Worm (Caenorhabditis elegans) whole organism, L4 larva: ENCODE results near the gene imp-3.

Experiments
- Y48G9A.11 ChIP-seq: fragments of 200-800 bp; sonication (Bioruptor generic); IDR thresholded peaks from 2 replicates; pipeline ENCODE4 v1.3.6; 2022; ENCODE audit warnings: missing genetic modification reagents, missing genetic modification characterization, missing compliant biosample characterization
- ceh-28 ChIP-seq: fragments of 150-350 bp; optimal IDR thresholded peaks from 2 replicates; lab custom pipeline; 2014; ENCODE audit warnings: missing biosample characterization, missing genetic modification reagents, missing genetic modification characterization
- ceh-32 ChIP-seq: sonication (generic microtip); optimal IDR thresholded peaks from 2 replicates; lab custom pipeline; 2016; ENCODE audit warnings: mild to moderate bottlenecking, missing genetic modification characterization, missing compliant biosample characterization; ENCODE audit not compliant: poor library complexity
- nhr-10 ChIP-seq: fragments of 150-350 bp; optimal IDR thresholded peaks from 2 replicates; lab custom pipeline; 2014; ENCODE audit warnings: missing biosample characterization, missing genetic modification characterization
- php-3 ChIP-seq: fragments of 200-800 bp; sonication (Bioruptor generic); IDR thresholded peaks from 2 replicates; pipeline ENCODE4 v1.3.6; 2022; ENCODE audit warnings: missing genetic modification reagents, missing genetic modification characterization, missing compliant biosample characterization
- spr-1 ChIP-seq: sonication (generic microtip); optimal IDR thresholded peaks from 2 replicates; lab custom pipeline; 2016; ENCODE audit warnings: mild to moderate bottlenecking, missing genetic modification characterization, missing compliant biosample characterization
- zag-1 ChIP-seq: fragments of 150-350 bp; optimal IDR thresholded peaks from 2 replicates; lab custom pipeline; 2014; ENCODE audit warnings: missing biosample characterization, missing genetic modification characterization
- ztf-11 ChIP-seq: fragments of 150-350 bp; optimal IDR thresholded peaks from 2 replicates; lab custom pipeline; 2014; ENCODE audit warnings: missing biosample characterization, missing genetic modification characterization

DNA sequence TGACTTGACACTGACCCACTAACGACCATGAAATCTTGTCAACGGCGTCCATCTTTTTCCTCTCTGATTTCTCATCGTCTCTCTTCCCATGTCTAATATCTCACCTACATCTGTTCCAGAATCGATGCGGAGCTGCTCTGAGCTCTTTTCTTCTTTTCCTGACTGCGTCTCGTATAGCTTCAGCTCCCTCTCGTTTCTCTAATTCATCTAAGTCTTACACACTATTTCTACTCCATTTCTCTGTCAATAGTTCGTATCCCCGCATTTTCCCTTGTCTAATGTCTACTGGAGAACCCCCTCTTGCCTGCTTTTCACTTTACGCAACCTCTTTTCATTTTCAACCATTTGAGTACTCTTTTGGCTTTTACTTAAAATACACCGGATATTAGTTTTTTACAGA, 28.4 kb upstream of the imp-3 start, which contains the start of gene ric-3:
- TF ChIP-seq ztf-11 (tag; lab: Kevin White, UChicago) (no peak), ceh-28 (tag; lab: Kevin White, UChicago) (peak; percentile 58), php-3 (GFP tag; lab: Robert Waterston, UW) (no peak), Y48G9A.11 (no peak), ceh-32 (tag; lab: Kevin White, UChicago) (no peak), spr-1 (tag; lab: Kevin White, UChicago) (no peak), nhr-10 (no peak), zag-1 (tag; lab: Kevin White, UChicago) (no peak)
